Worm (Caenorhabditis elegans): ENCODE results near the gene C29F7.2.
A peak's percentile ranks its signal among the peaks of the same experiment; 100 is the strongest.

The C29F7.2 gene

ce11 chrX:13414974-13415373, 904 bp upstream of the C29F7.2 start (continued):
- TF ChIP-seq madf-5 (GFP tag; IDR thresholded peaks at IDR 0.05), result peak in 1 of 2 experiments; percentile 74; a peak in 1 of 4 replicates
- TF ChIP-seq D1046.2 (GFP tag; IDR thresholded peaks at IDR 0.05), result 0 out of 2 replicates have a peak, but pooled peaks have one; percentile 28
- peak in 1 of 2 experiments; percentile 43 for TF ChIP-seq lsy-2 (tag; optimal IDR thresholded peaks at IDR 0.05)
- TF ChIP-seq hlh-11 (tag; optimal IDR thresholded peaks at IDR 0.05), result peak; percentile 58
- TF ChIP-seq F44E2.7 (GFP tag; IDR thresholded peaks at IDR 0.05), result no peak
- peak; percentile 90 for TF ChIP-seq vab-7 (GFP tag; IDR thresholded peaks at IDR 0.05)
- no peak for TF ChIP-seq zip-11 (GFP tag; IDR thresholded peaks at IDR 0.05)
- TF ChIP-seq mdt-29 (GFP tag; IDR thresholded peaks at IDR 0.05), result 0 out of 2 replicates have a peak, but pooled peaks have one; percentile 24
- TF ChIP-seq nhr-102 (tag; optimal IDR thresholded peaks at IDR 0.05), result peak; percentile 49
- no peak for TF ChIP-seq aly-2 (tag; optimal IDR thresholded peaks at IDR 0.05)
- no peak; the same call in 1 of the 2 replicates for TF ChIP-seq egl-43 (GFP tag; IDR thresholded peaks at IDR 0.05)

- TF ChIP-seq aha-1 (tag) (peak; percentile 93), F26F4.8 (GFP tag; conservative IDR thresholded peaks at IDR 0.05) (no peak)
These were observed 1.6 kb downstream of the C29F7.2 start for ce11 chrX:13417479-13417878.

- no peak for TF ChIP-seq nhr-25 (tag; optimal IDR thresholded peaks at IDR 0.05; ENCODE audit: borderline replicate concordance, insufficient read depth)
- no peak for TF ChIP-seq lsy-2 (tag; optimal IDR thresholded peaks at IDR 0.05)
- TF ChIP-seq ctbp-1 (GFP tag; IDR thresholded peaks at IDR 0.05), result 0 out of 2 replicates have a peak, but pooled peaks have one; percentile 37
- TF ChIP-seq mes-2 (tag; optimal IDR thresholded peaks at IDR 0.05; ENCODE audit: poor library complexity, severe bottlenecking), result no peak
- TF ChIP-seq unc-130 (GFP tag; optimal IDR thresholded peaks at IDR 0.05), result no peak
- peak in 1 of 2 experiments; percentile 66 for TF ChIP-seq unc-62 (GFP tag; optimal IDR thresholded peaks at IDR 0.05 in 1 of 2)
- no peak for TF ChIP-seq unc-62 (tag; optimal IDR thresholded peaks at IDR 0.05)
- peak; percentile 95 for TF ChIP-seq ceh-20 (GFP tag; IDR thresholded peaks at IDR 0.05)
- no peak for TF ChIP-seq daf-19 (GFP tag; conservative IDR thresholded peaks at IDR 0.05)
- TF ChIP-seq lin-38 (GFP tag; IDR thresholded peaks at IDR 0.05), result no peak
- TF ChIP-seq T26A8.4 (GFP tag; IDR thresholded peaks at IDR 0.05), result no peak
- TF ChIP-seq D1046.2 (GFP tag; IDR thresholded peaks at IDR 0.05), result no peak
- TF ChIP-seq zag-1 (tag; optimal IDR thresholded peaks at IDR 0.05), result no peak
- peak; percentile 97 for TF ChIP-seq dmd-6 (GFP tag; IDR thresholded peaks at IDR 0.05)
- no peak for TF ChIP-seq lir-3 (tag; optimal IDR thresholded peaks at IDR 0.05)
- no peak for TF ChIP-seq R02D3.7 (tag; optimal IDR thresholded peaks at IDR 0.05)
- no peak for TF ChIP-seq nhr-76 (tag; optimal IDR thresholded peaks at IDR 0.05)
- no peak for TF ChIP-seq spr-3 (GFP tag; optimal IDR thresholded peaks at IDR 0.05)
- TF ChIP-seq egl-27 (tag; optimal IDR thresholded peaks at IDR 0.05), result no peak
- TF ChIP-seq dpl-1 (GFP tag; optimal IDR thresholded peaks at IDR 0.05), result no peak
- TF ChIP-seq mxl-2 (GFP tag; conservative IDR thresholded peaks at IDR 0.05), result no peak
- TF ChIP-seq hmg-1.1 (GFP tag; IDR thresholded peaks at IDR 0.05), result peak; percentile 68
- TF ChIP-seq skn-1 (tag; optimal IDR thresholded peaks at IDR 0.05), result no peak
- no peak for TF ChIP-seq Y48G9A.11 (GFP tag; IDR thresholded peaks at IDR 0.05)
- no peak for TF ChIP-seq nhr-42 (GFP tag; IDR thresholded peaks at IDR 0.05)
- TF ChIP-seq Y105C5A.15 (GFP tag; IDR thresholded peaks at IDR 0.05), result no peak
- no peak for TF ChIP-seq snpc-1.2 (GFP tag; IDR thresholded peaks at IDR 0.05)
- TF ChIP-seq dve-1 (tag; optimal IDR thresholded peaks at IDR 0.05; ENCODE audit: insufficient read depth), result peak; percentile 50
- TF ChIP-seq unc-39 (tag; optimal IDR thresholded peaks at IDR 0.05), result no peak
- TF ChIP-seq ztf-11 (tag; optimal IDR thresholded peaks at IDR 0.05), result no peak
- TF ChIP-seq fkh-10 (GFP tag; optimal IDR thresholded peaks at IDR 0.05), result no peak
- no peak for TF ChIP-seq nhr-11 (tag; optimal IDR thresholded peaks at IDR 0.05)
- no peak for TF ChIP-seq daf-12 (tag; optimal IDR thresholded peaks at IDR 0.05)
- no peak for TF ChIP-seq dmd-8 (GFP tag; IDR thresholded peaks at IDR 0.05)
- TF ChIP-seq ceh-82 (tag; optimal IDR thresholded peaks at IDR 0.05), result no peak
- TF ChIP-seq Y5F2A.4 (GFP tag; optimal IDR thresholded peaks at IDR 0.05), result no peak
- no peak for TF ChIP-seq mdt-29 (GFP tag; IDR thresholded peaks at IDR 0.05)
- TF ChIP-seq tag-97 (GFP tag; IDR thresholded peaks at IDR 0.05), result no peak
- no peak for TF ChIP-seq jun-1 (tag; optimal IDR thresholded peaks at IDR 0.05)
These were observed 4.0 kb downstream of the C29F7.2 start, which contains the start of gene C29F7.3 for ce11 chrX:13419884-13420339. Gene C29F7.3 (minus strand): TSS chrX:13419934.

Data from whole organism, L4 larva.